Fruit fly (Drosophila melanogaster) whole organism, embryonic: ENCODE data around the gene CG42820.
A peak's percentile ranks its signal among the peaks of the same experiment; 100 is the strongest.

ENCODE experiments used
- Ada2b ChIP-seq: fragments of 200-800 bp; sonication (Bioruptor generic); IDR thresholded peaks from 2 replicates; pipeline ENCODE4 v1.3.6; 2022; ENCODE audit warnings: missing biosample characterization, missing genetic modification characterization
- B-H2 ChIP-seq: fragments of 200-800 bp; sonication (Bioruptor generic); optimal IDR thresholded peaks from 2 replicates; lab custom pipeline; 2018; ENCODE audit warnings: missing biosample characterization, mild to moderate bottlenecking, missing genetic modification characterization
- Bgb ChIP-seq: fragments of 200-800 bp; sonication (Bioruptor generic); IDR thresholded peaks from 2 replicates; pipeline ENCODE4 v1.3.6; 2022; ENCODE audit warnings: missing biosample characterization, missing genetic modification characterization; ENCODE audit not compliant: partially characterized antibody
- CG1024 ChIP-seq: fragments of 200-800 bp; sonication (Bioruptor generic); IDR thresholded peaks from 2 replicates; pipeline ENCODE4 v1.3.6; 2022; ENCODE audit warnings: missing biosample characterization, missing genetic modification characterization
- CG11247 ChIP-seq: fragments of 200-800 bp; sonication (Bioruptor generic); IDR thresholded peaks from 2 replicates; pipeline ENCODE4 v1.3.6; 2022; ENCODE audit warnings: missing biosample characterization, missing genetic modification characterization
- CG12071 ChIP-seq: fragments of 200-800 bp; sonication (Bioruptor generic); optimal IDR thresholded peaks from 3 replicates; lab custom pipeline; 2018; ENCODE audit warnings: missing biosample characterization, mild to moderate bottlenecking, missing genetic modification characterization
- CG12769 ChIP-seq: fragments of 200-800 bp; sonication (Bioruptor generic); optimal IDR thresholded peaks from 2 replicates; lab custom pipeline; 2019; ENCODE audit warnings: missing biosample characterization, mild to moderate bottlenecking, missing genetic modification characterization, moderate library complexity
- CG13424 ChIP-seq: fragments of 200-800 bp; sonication (Bioruptor generic); optimal IDR thresholded peaks from 2 replicates; lab custom pipeline; 2019; ENCODE audit warnings: missing biosample characterization, mild to moderate bottlenecking, missing genetic modification characterization, moderate library complexity
- CG15601 ChIP-seq: fragments of 200-800 bp; sonication (Bioruptor generic); optimal IDR thresholded peaks from 3 replicates; lab custom pipeline; 2019; ENCODE audit warnings: missing biosample characterization, mild to moderate bottlenecking, missing genetic modification characterization, moderate library complexity
- CG18599 ChIP-seq: fragments of 200-800 bp; sonication (Bioruptor generic); optimal IDR thresholded peaks from 3 replicates; lab custom pipeline; 2017; ENCODE audit warnings: missing biosample characterization, missing genetic modification characterization, mild to moderate bottlenecking, moderate library complexity, missing genetic modification reagents
- CG31441 ChIP-seq: fragments of 200-800 bp; sonication (Bioruptor generic); IDR thresholded peaks from 2 replicates; pipeline ENCODE4 v1.3.6; 2022; ENCODE audit warnings: missing biosample characterization, missing genetic modification characterization
- CG3163 ChIP-seq: fragments of 200-800 bp; sonication (Bioruptor generic); optimal IDR thresholded peaks from 3 replicates; lab custom pipeline; 2016; ENCODE audit warnings: missing biosample characterization, missing genetic modification characterization
- CG4854 ChIP-seq: fragments of 200-800 bp; sonication (Bioruptor generic); optimal IDR thresholded peaks from 2 replicates; lab custom pipeline; 2016; ENCODE audit warnings: missing biosample characterization, missing genetic modification characterization, inconsistent platforms
- CG6654 ChIP-seq: fragments of 200-800 bp; sonication (Bioruptor generic); optimal IDR thresholded peaks from 2 replicates; lab custom pipeline; 2017; ENCODE audit warnings: missing biosample characterization, mild to moderate bottlenecking, missing genetic modification characterization
- CG7556 ChIP-seq: fragments of 200-800 bp; sonication (Bioruptor generic); optimal IDR thresholded peaks from 2 replicates; lab custom pipeline; 2017; ENCODE audit warnings: missing biosample characterization, mild to moderate bottlenecking, missing genetic modification characterization
- CG7786 ChIP-seq: fragments of 200-800 bp; sonication (Bioruptor generic); optimal IDR thresholded peaks from 2 replicates; lab custom pipeline; 2016; ENCODE audit warnings: missing biosample characterization, missing genetic modification characterization
- Camta ChIP-seq: fragments of 200-800 bp; sonication (Bioruptor generic); optimal IDR thresholded peaks from 2 replicates; lab custom pipeline; 2016; ENCODE audit warnings: missing biosample characterization, missing genetic modification characterization
- CoRest ChIP-seq: fragments of 200-800 bp; sonication (Bioruptor generic); optimal IDR thresholded peaks from 3 replicates; lab custom pipeline; 2018; ENCODE audit warnings: missing biosample characterization, mild to moderate bottlenecking, missing genetic modification characterization, moderate library complexity
- Dref ChIP-seq: fragments of 200-800 bp; sonication (Bioruptor generic); IDR thresholded peaks from 2 replicates; pipeline ENCODE4 v1.3.6; 2022; ENCODE audit warnings: missing biosample characterization, missing genetic modification characterization
- Ets97D ChIP-seq: fragments of 200-800 bp; sonication (Bioruptor generic); optimal IDR thresholded peaks from 3 replicates; lab custom pipeline; 2016; ENCODE audit warnings: missing biosample characterization, missing genetic modification characterization
- Fer2 ChIP-seq: fragments of 200-800 bp; sonication (Bioruptor generic); optimal IDR thresholded peaks from 2 replicates; lab custom pipeline; 2018; ENCODE audit warnings: missing biosample characterization, mild to moderate bottlenecking, missing genetic modification characterization, moderate library complexity
- H2.0 ChIP-seq: fragments of 200-800 bp; sonication (Bioruptor generic); IDR thresholded peaks from 2 replicates; pipeline ENCODE4 v1.3.6; 2022; ENCODE audit warnings: missing biosample characterization, missing genetic modification characterization
- Hr3 ChIP-seq: fragments of 200-800 bp; sonication (Bioruptor generic); optimal IDR thresholded peaks from 3 replicates; lab custom pipeline; 2016; ENCODE audit warnings: missing biosample characterization, missing genetic modification characterization
- Lhr ChIP-seq: fragments of 200-800 bp; sonication (Bioruptor generic); optimal IDR thresholded peaks from 3 replicates; lab custom pipeline; 2017; ENCODE audit warnings: mild to moderate bottlenecking, missing biosample characterization, missing genetic modification reagents, missing genetic modification characterization
- Nf-YA ChIP-seq: fragments of 200-800 bp; sonication (Bioruptor generic); IDR thresholded peaks from 2 replicates; pipeline ENCODE4 v1.3.6; 2022; ENCODE audit warnings: missing biosample characterization, missing genetic modification characterization
- ab ChIP-seq: fragments of 200-800 bp; sonication (Bioruptor generic); optimal IDR thresholded peaks from 2 replicates; lab custom pipeline; 2016; ENCODE audit warnings: missing biosample characterization, missing genetic modification characterization
- aop ChIP-seq: fragments of 200-800 bp; sonication (Bioruptor generic); IDR thresholded peaks from 2 replicates; pipeline ENCODE4 v1.3.6; 2022; ENCODE audit warnings: missing biosample characterization, missing genetic modification characterization
- bcd ChIP-seq: fragments of 200-800 bp; sonication (Bioruptor generic); optimal IDR thresholded peaks from 2 replicates; lab custom pipeline; 2017; ENCODE audit warnings: missing biosample characterization, mild to moderate bottlenecking, missing genetic modification characterization
- btn ChIP-seq: fragments of 200-800 bp; sonication (Bioruptor generic); optimal IDR thresholded peaks from 2 replicates; lab custom pipeline; 2016; ENCODE audit warnings: missing biosample characterization, missing genetic modification characterization
- cwo ChIP-seq: fragments of 200-800 bp; sonication (Bioruptor generic); optimal IDR thresholded peaks from 3 replicates; lab custom pipeline; 2017; ENCODE audit warnings: missing biosample characterization, missing genetic modification characterization, mild to moderate bottlenecking, moderate library complexity, missing genetic modification reagents
- dati ChIP-seq: fragments of 200-800 bp; sonication (Bioruptor generic); IDR thresholded peaks from 2 replicates; pipeline ENCODE4 v1.3.6; 2022; ENCODE audit warnings: missing biosample characterization, missing genetic modification characterization
- dimm ChIP-seq: fragments of 200-800 bp; sonication (Bioruptor generic); IDR thresholded peaks from 2 replicates; pipeline ENCODE4 v1.3.6; 2022; ENCODE audit warnings: missing biosample characterization, missing genetic modification characterization
- eve ChIP-seq, 2 experiments: fragments of >200 bp; optimal IDR thresholded peaks; 2 replicates each; lab custom pipeline; 2017; ENCODE audit warnings: missing biosample characterization in 2 of 2, missing genetic modification characterization in 2 of 2
- grn ChIP-seq: fragments of 200-800 bp; sonication (Bioruptor generic); optimal IDR thresholded peaks from 3 replicates; lab custom pipeline; 2017; ENCODE audit warnings: missing biosample characterization, missing genetic modification characterization
- hbn ChIP-seq: fragments of 200-800 bp; sonication (Bioruptor generic); IDR thresholded peaks from 2 replicates; pipeline ENCODE4 v1.3.6; 2022; ENCODE audit warnings: missing biosample characterization, missing genetic modification characterization; ENCODE audit not compliant: partially characterized antibody
- her ChIP-seq: fragments of 200-800 bp; sonication (Bioruptor generic); optimal IDR thresholded peaks from 2 replicates; lab custom pipeline; 2016; ENCODE audit warnings: missing biosample characterization, missing genetic modification characterization
- ken ChIP-seq: fragments of 200-800 bp; sonication (Bioruptor generic); IDR thresholded peaks from 3 replicates; pipeline ENCODE4 v1.3.6; 2022; ENCODE audit warnings: missing biosample characterization, missing genetic modification characterization
- lbe ChIP-seq: fragments of 200-800 bp; sonication (Bioruptor generic); optimal IDR thresholded peaks from 2 replicates; lab custom pipeline; 2016; ENCODE audit warnings: missing biosample characterization, mild to moderate bottlenecking, missing genetic modification characterization
- lola ChIP-seq, 3 experiments: fragments of >200 bp in 2 of 3; fragments of 200-800 bp in 1 of 3; sonication (Bioruptor generic) in 1 of 3; optimal IDR thresholded peaks; 2 replicates each; lab custom pipeline; 2017 to 2019; ENCODE audit warnings: missing biosample characterization in 3 of 3, missing genetic modification characterization in 3 of 3, mild to moderate bottlenecking in 1 of 3, moderate library complexity in 1 of 3
- nom ChIP-seq: fragments of 200-800 bp; sonication (Bioruptor generic); optimal IDR thresholded peaks from 2 replicates; lab custom pipeline; 2017; ENCODE audit warnings: missing biosample characterization, missing genetic modification characterization, mild to moderate bottlenecking, moderate library complexity, missing genetic modification reagents
- oc ChIP-seq: fragments of 200-800 bp; sonication (Bioruptor generic); optimal IDR thresholded peaks from 2 replicates; lab custom pipeline; 2018; ENCODE audit warnings: missing biosample characterization, mild to moderate bottlenecking, missing genetic modification characterization, moderate library complexity
- peb ChIP-seq: fragments of 200-800 bp; sonication (Bioruptor generic); IDR thresholded peaks from 2 replicates; pipeline ENCODE4 v1.3.6; 2022; ENCODE audit warnings: missing biosample characterization, missing genetic modification characterization
- pho ChIP-seq: fragments of 200-800 bp; sonication (Bioruptor generic); optimal IDR thresholded peaks from 2 replicates; lab custom pipeline; 2016; ENCODE audit warnings: missing biosample characterization, missing genetic modification characterization
- prd ChIP-seq, 3 experiments: fragments of >200 bp in 2 of 3; fragments of 200-800 bp in 1 of 3; sonication (Bioruptor generic) in 1 of 3; optimal IDR thresholded peaks in 2 of 3; IDR thresholded peaks in 1 of 3; 2 replicates in 2 of 3; 3 replicates in 1 of 3; pipeline versions ENCODE4 v1.3.6 to Lab custom; 2017 to 2022; ENCODE audit warnings: missing biosample characterization in 1 of 3, missing genetic modification characterization in 1 of 3
- schlank ChIP-seq: fragments of 200-800 bp; sonication (Bioruptor generic); optimal IDR thresholded peaks from 2 replicates; lab custom pipeline; 2018; ENCODE audit warnings: missing biosample characterization, mild to moderate bottlenecking, missing genetic modification characterization
- sr ChIP-seq: fragments of 200-800 bp; sonication (Bioruptor generic); IDR thresholded peaks from 3 replicates; pipeline ENCODE4 v1.3.6; 2022; ENCODE audit warnings: missing biosample characterization, missing genetic modification characterization
- tll ChIP-seq, 2 experiments: fragments of 200-800 bp in 1 of 2; fragments of >200 bp in 1 of 2; sonication (Bioruptor generic) in 1 of 2; optimal IDR thresholded peaks; 2 replicates each; lab custom pipeline; 2017 to 2019; ENCODE audit warnings: missing biosample characterization in 2 of 2, missing genetic modification characterization in 2 of 2, mild to moderate bottlenecking in 1 of 2, moderate library complexity in 1 of 2
- trh ChIP-seq: fragments of 200-800 bp; sonication (Bioruptor generic); optimal IDR thresholded peaks from 2 replicates; lab custom pipeline; 2016; ENCODE audit warnings: missing biosample characterization, missing genetic modification characterization
- yki ChIP-seq: fragments of >200 bp; optimal IDR thresholded peaks from 3 replicates; lab custom pipeline; 2018
- zen2 ChIP-seq: fragments of 200-800 bp; sonication (Bioruptor generic); IDR thresholded peaks from 3 replicates; pipeline ENCODE4 v1.3.6; 2022; ENCODE audit warnings: missing biosample characterization, missing genetic modification characterization; ENCODE audit not compliant: partially characterized antibody

CG42820 gene

DNA sequence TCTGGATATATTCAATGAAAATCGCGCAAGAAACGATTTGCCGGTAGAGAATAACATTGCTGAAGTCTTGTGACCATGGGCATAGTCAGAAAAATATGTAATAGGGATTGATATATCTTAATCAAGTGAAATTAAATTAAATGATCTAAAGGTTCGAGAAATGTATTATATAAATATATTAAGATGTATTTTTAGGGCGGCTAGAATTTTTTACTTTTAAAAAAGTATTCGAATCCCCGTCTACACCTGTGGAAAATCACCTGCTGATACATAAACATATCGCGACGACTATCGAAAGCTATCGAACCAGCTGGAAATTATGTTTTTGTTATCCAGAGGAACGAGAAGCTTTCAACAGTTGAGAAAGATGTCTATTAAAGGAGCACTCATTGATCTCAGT, 15.5 kb downstream of the CG42820 start, which contains the start of the genes CG13390 and CG17294 (continued):
- TF ChIP-seq bcd (GFP tag; lab: Kevin White, UChicago) (peak; percentile 99), ab (GFP tag; lab: Kevin White, UChicago) (peak; percentile 76), peb (GFP tag; lab: Robert Waterston, UW) (peak; percentile 98), Hr3 (GFP tag; lab: Kevin White, UChicago) (peak; percentile 99), Fer2 (tag; lab: Kevin White, UChicago) (peak; percentile 100), CG12769 (peak; percentile 99), dimm (GFP tag; lab: Robert Waterston, UW) (peak; percentile 99), grn (GFP tag; lab: Kevin White, UChicago) (peak; percentile 92), Dref (peak; percentile 65), B-H2 (GFP tag; lab: Kevin White, UChicago) (peak; percentile 99), sr (GFP tag; lab: Robert Waterston, UW) (peak; percentile 98), ken (GFP tag; lab: Robert Waterston, UW) (peak; percentile 99), her (peak; percentile 82), CG31441 (peak; percentile 100), CG7556 (peak; percentile 99), schlank (tag; lab: Kevin White, UChicago) (peak; percentile 98), lbe (GFP tag; lab: Kevin White, UChicago) (peak; percentile 99), CG15601 (tag; lab: Kevin White, UChicago) (peak; percentile 99), Bgb (GFP tag; lab: Robert Waterston, UW) (peak; percentile 71), CoRest (tag; lab: Kevin White, UChicago) (peak; percentile 100), Ada2b (GFP tag; lab: Robert Waterston, UW) (peak; percentile 100), hbn (GFP tag; lab: Robert Waterston, UW) (peak; percentile 70; the same call in 1 of the 2 replicates), nom (GFP tag; lab: Kevin White, UChicago) (peak; percentile 99), Lhr (peak; percentile 97), pho (GFP tag; lab: Kevin White, UChicago) (peak; percentile 95), oc (peak; percentile 100), tll (GFP tag; optimal IDR thresholded peaks at IDR 0.05; lab: Kevin White, UChicago) (peak in 1 of 2 experiments; percentile 84), CG4854 (GFP tag; lab: Kevin White, UChicago) (peak; percentile 97), CG1024 (GFP tag; lab: Robert Waterston, UW) (peak; percentile 97), Camta (peak; percentile 96), trh (GFP tag; lab: Kevin White, UChicago) (peak; percentile 98), CG6654 (GFP tag; lab: Kevin White, UChicago) (peak; percentile 93), CG7786 (peak; percentile 91), yki (lab: Kevin White, UChicago) (no peak), CG18599 (GFP tag; lab: Kevin White, UChicago) (peak; percentile 100), lola (GFP tag; optimal IDR thresholded peaks at IDR 0.05; lab: Kevin White, UChicago) (peak in 1 of 3 experiments; percentile 99), Ets97D (peak; percentile 90), eve (GFP tag; optimal IDR thresholded peaks at IDR 0.05; lab: Kevin White, UChicago) (no peak), cwo (GFP tag; lab: Kevin White, UChicago) (peak; percentile 99), CG12071 (GFP tag; lab: Kevin White, UChicago) (peak; percentile 99), H2.0 (GFP tag; lab: Robert Waterston, UW) (peak; percentile 99), dati (GFP tag; lab: Robert Waterston, UW) (peak; percentile 98), Nf-YA (GFP tag; lab: Robert Waterston, UW) (peak; percentile 99), CG13424 (tag; lab: Kevin White, UChicago) (peak; percentile 100), prd (optimal IDR thresholded peaks at IDR 0.05; lab: Kevin White, UChicago) (no peak), prd (GFP tag; IDR thresholded peaks at IDR 0.05; lab: Robert Waterston, UW) (peak; percentile 100), CG3163 (GFP tag; lab: Kevin White, UChicago) (peak; percentile 71), btn (GFP tag; lab: Kevin White, UChicago) (peak; percentile 8), zen2 (GFP tag; lab: Robert Waterston, UW) (peak; percentile 72; the same call in 2 of the 3 replicates), CG11247 (peak; percentile 99), aop (peak; percentile 97)
